Worm (Caenorhabditis elegans) whole organism, young adult: Measurements from ENCODE around the gene Y73C8C.10.

Experiments
- D2030.7 ChIP-seq: fragments of 200-800 bp; sonication (Bioruptor generic); IDR thresholded peaks from 2 replicates; pipeline ENCODE4 v1.3.6; 2022; ENCODE audit warnings: missing genetic modification reagents, missing genetic modification characterization, missing compliant biosample characterization
- F10E7.11 ChIP-seq: sonication (generic microtip); optimal IDR thresholded peaks from 2 replicates; lab custom pipeline; 2017; ENCODE audit warnings: mild to moderate bottlenecking, missing genetic modification characterization, moderate library complexity, missing compliant biosample characterization
- F23B12.7 ChIP-seq: sonication (generic microtip); optimal IDR thresholded peaks from 2 replicates; lab custom pipeline; 2017; ENCODE audit warnings: missing genetic modification characterization, mild to moderate bottlenecking, missing compliant biosample characterization, antibody characterized with exemption, moderate library complexity; ENCODE audit not compliant: insufficient read depth
- F39B2.1 ChIP-seq: fragments of 200-800 bp; sonication (Bioruptor generic); IDR thresholded peaks from 2 replicates; pipeline ENCODE4 v1.3.6; 2022; ENCODE audit warnings: missing genetic modification reagents, missing genetic modification characterization, missing compliant biosample characterization
- F52B5.7 ChIP-seq: sonication (generic microtip); optimal IDR thresholded peaks from 2 replicates; lab custom pipeline; 2016; ENCODE audit warnings: mild to moderate bottlenecking, missing genetic modification characterization, missing compliant biosample characterization
- F55B11.4 ChIP-seq: sonication (generic microtip); optimal IDR thresholded peaks from 2 replicates; lab custom pipeline; 2016; ENCODE audit warnings: missing compliant biosample characterization, missing genetic modification characterization, borderline replicate concordance; ENCODE audit not compliant: insufficient read depth
- F57A8.1 ChIP-seq: fragments of 200-800 bp; sonication (Bioruptor generic); optimal IDR thresholded peaks from 2 replicates; lab custom pipeline; 2018; ENCODE audit warnings: mild to moderate bottlenecking, missing genetic modification characterization, moderate library complexity, missing compliant biosample characterization
- K11D2.4 ChIP-seq: fragments of 200-800 bp; sonication (Bioruptor generic); IDR thresholded peaks from 2 replicates; pipeline ENCODE4 v1.3.6; 2022; ENCODE audit warnings: missing genetic modification reagents, missing genetic modification characterization, missing compliant biosample characterization
- T26A5.8 ChIP-seq: sonication (generic microtip); optimal IDR thresholded peaks from 2 replicates; lab custom pipeline; 2016; ENCODE audit warnings: missing genetic modification characterization, missing compliant biosample characterization
- Y67H2A.10 ChIP-seq: fragments of 200-800 bp; sonication (Bioruptor generic); conservative IDR thresholded peaks from 2 replicates; pipeline ENCODE4 v1.3.6; 2022; ENCODE audit warnings: missing genetic modification reagents, missing genetic modification characterization, missing compliant biosample characterization
- ama-1 ChIP-seq, 3 experiments: fragments of 150-350 bp in 1 of 3; sonication (generic microtip) in 2 of 3; optimal IDR thresholded peaks; 2 replicates each; lab custom pipeline; 2014 to 2018; ENCODE audit warnings: missing biosample characterization in 2 of 3, missing genetic modification characterization in 2 of 3, missing genetic modification reagents in 2 of 3
- athp-1 ChIP-seq: sonication (generic microtip); optimal IDR thresholded peaks from 2 replicates; lab custom pipeline; 2017; ENCODE audit warnings: mild to moderate bottlenecking, missing genetic modification characterization, missing compliant biosample characterization
- attf-5 ChIP-seq: fragments of 200-800 bp; sonication (Bioruptor generic); optimal IDR thresholded peaks from 2 replicates; lab custom pipeline; 2018; ENCODE audit warnings: mild to moderate bottlenecking, missing genetic modification characterization, missing compliant biosample characterization
- cebp-2 ChIP-seq: fragments of 200-800 bp; sonication (Bioruptor generic); IDR thresholded peaks from 2 replicates; pipeline ENCODE4 v1.3.6; 2022; ENCODE audit warnings: missing genetic modification characterization, missing compliant biosample characterization
- ceh-58 ChIP-seq: fragments of 200-800 bp; sonication (Bioruptor generic); IDR thresholded peaks from 2 replicates; pipeline ENCODE4 v1.3.6; 2022; ENCODE audit warnings: missing genetic modification characterization, missing compliant biosample characterization
- dpff-1 ChIP-seq: sonication (generic microtip); optimal IDR thresholded peaks from 2 replicates; lab custom pipeline; 2017; ENCODE audit warnings: mild to moderate bottlenecking, missing genetic modification characterization, missing compliant biosample characterization
- dpl-1 ChIP-seq: fragments of 150-350 bp; optimal IDR thresholded peaks from 2 replicates; lab custom pipeline; 2014; ENCODE audit warnings: missing biosample characterization, missing genetic modification reagents, missing genetic modification characterization
- egl-44 ChIP-seq: fragments of 200-800 bp; sonication (Bioruptor generic); IDR thresholded peaks from 2 replicates; pipeline ENCODE4 v1.3.6; 2022; ENCODE audit warnings: missing genetic modification reagents, missing genetic modification characterization, missing compliant biosample characterization
- gei-17 ChIP-seq: fragments of 200-800 bp; sonication (Bioruptor generic); optimal IDR thresholded peaks from 2 replicates; lab custom pipeline; 2018; ENCODE audit warnings: mild to moderate bottlenecking, missing genetic modification characterization, missing compliant biosample characterization
- hmg-20 ChIP-seq: fragments of 200-800 bp; sonication (Bioruptor generic); IDR thresholded peaks from 2 replicates; pipeline ENCODE4 v1.3.6; 2022; ENCODE audit warnings: missing genetic modification reagents, missing genetic modification characterization, missing compliant biosample characterization
- hrde-1 ChIP-seq: sonication (generic microtip); optimal IDR thresholded peaks from 2 replicates; lab custom pipeline; 2016; ENCODE audit warnings: missing genetic modification characterization, mild to moderate bottlenecking, missing compliant biosample characterization, moderate library complexity, missing genotype, missing genetic modification reagents, borderline replicate concordance
- hsf-1 ChIP-seq: fragments of 200-800 bp; sonication (Bioruptor generic); IDR thresholded peaks from 2 replicates; pipeline ENCODE4 v1.3.6; 2022; ENCODE audit warnings: missing genetic modification reagents, missing genetic modification characterization, missing compliant biosample characterization
- lin-35 ChIP-seq, 3 experiments: fragments of 150-350 bp in 2 of 3; sonication (generic microtip) in 1 of 3; optimal IDR thresholded peaks; 2 replicates each; lab custom pipeline; 2014 to 2018; ENCODE audit warnings: missing biosample characterization in 3 of 3, missing genetic modification characterization in 3 of 3, missing genetic modification reagents in 3 of 3
- lsl-1 ChIP-seq: fragments of 200-800 bp; sonication (Bioruptor generic); optimal IDR thresholded peaks from 2 replicates; lab custom pipeline; 2018; ENCODE audit warnings: mild to moderate bottlenecking, missing genetic modification characterization, moderate library complexity, missing compliant biosample characterization
- madf-10 ChIP-seq: sonication (generic microtip); optimal IDR thresholded peaks from 2 replicates; lab custom pipeline; 2016; ENCODE audit warnings: mild to moderate bottlenecking, missing genetic modification characterization, missing compliant biosample characterization
- madf-6 ChIP-seq: fragments of 200-800 bp; sonication (Bioruptor generic); IDR thresholded peaks from 2 replicates; pipeline ENCODE4 v1.3.6; 2022; ENCODE audit warnings: missing genetic modification reagents, missing genetic modification characterization, missing compliant biosample characterization
- mes-4 ChIP-seq: sonication (generic microtip); optimal IDR thresholded peaks from 2 replicates; lab custom pipeline; 2016; ENCODE audit warnings: missing genotype, missing genetic modification characterization, missing compliant biosample characterization
- nhr-179 ChIP-seq: sonication (generic microtip); optimal IDR thresholded peaks from 2 replicates; lab custom pipeline; 2016; ENCODE audit warnings: mild to moderate bottlenecking, missing genetic modification characterization, missing compliant biosample characterization
- sptf-2 ChIP-seq: fragments of 200-800 bp; sonication (Bioruptor generic); optimal IDR thresholded peaks from 2 replicates; lab custom pipeline; 2018; ENCODE audit warnings: mild to moderate bottlenecking, missing genetic modification characterization, missing compliant biosample characterization
- xnd-1 ChIP-seq: sonication (generic microtip); optimal IDR thresholded peaks from 2 replicates; lab custom pipeline; 2016; ENCODE audit warnings: missing genotype, missing genetic modification reagents, missing genetic modification characterization, missing compliant biosample characterization
- zim-3 ChIP-seq: sonication (generic microtip); optimal IDR thresholded peaks from 2 replicates; lab custom pipeline; 2017; ENCODE audit warnings: mild to moderate bottlenecking, missing genetic modification characterization, moderate library complexity, missing compliant biosample characterization
- ztf-18 ChIP-seq: sonication (generic microtip); optimal IDR thresholded peaks from 2 replicates; lab custom pipeline; 2016; ENCODE audit warnings: missing genotype, mild to moderate bottlenecking, missing genetic modification characterization, missing compliant biosample characterization

Gene Y73C8C.10

ce11 chrV:3159252-3159651, 31.7 kb upstream of the Y73C8C.10 start, which contains the start of gene C36C5.12 (continued):
- TF ChIP-seq ztf-18 = no peak

- TF ChIP-seq cebp-2 (GFP tag; lab: Robert Waterston, UW) = no peak
- no peak for TF ChIP-seq attf-5 (GFP tag; lab: Kevin White, UChicago)
- TF ChIP-seq athp-1 = no peak
- no peak for TF ChIP-seq F52B5.7
- no peak for TF ChIP-seq hmg-20
- no peak for TF ChIP-seq nhr-179 (tag; lab: Kevin White, UChicago)
- TF ChIP-seq zim-3 (tag; lab: Kevin White, UChicago) = no peak
- no peak for TF ChIP-seq F23B12.7 (tag; lab: Kevin White, UChicago)
- TF ChIP-seq F39B2.1 (GFP tag; lab: Robert Waterston, UW) = no peak
- no peak for TF ChIP-seq madf-10 (tag; lab: Kevin White, UChicago)
- TF ChIP-seq ceh-58 = no peak
Observed at ce11 chrV:3158379-3158778, 30.8 kb upstream of the Y73C8C.10 start.

- TF ChIP-seq egl-44 (no peak), F10E7.11 (tag; lab: Kevin White, UChicago) (no peak), F55B11.4 (no peak), madf-6 (GFP tag; lab: Robert Waterston, UW) (no peak), T26A5.8 (tag; lab: Kevin White, UChicago) (no peak), sptf-2 (GFP tag; lab: Kevin White, UChicago) (no peak), K11D2.4 (no peak), dpff-1 (tag; lab: Kevin White, UChicago) (no peak)
Observed at ce11 chrV:3156786-3157185, 29.2 kb upstream of the Y73C8C.10 start, which contains the start of gene exh-1. TSS of gene exh-1 (plus strand) at chrV:3157086.

- no peak for TF ChIP-seq lin-35 (GFP tag; optimal IDR thresholded peaks at IDR 0.05; lab: Kevin White, UChicago)
- TF ChIP-seq D2030.7 (GFP tag; lab: Robert Waterston, UW) = no peak
- no peak for TF ChIP-seq zim-3 (tag; lab: Kevin White, UChicago)
- no peak for TF ChIP-seq cebp-2 (GFP tag; lab: Robert Waterston, UW)
- no peak for TF ChIP-seq dpl-1 (GFP tag; lab: Kevin White, UChicago)
- no peak for TF ChIP-seq F23B12.7 (tag; lab: Kevin White, UChicago)
- no peak for TF ChIP-seq lsl-1
- TF ChIP-seq nhr-179 (tag; lab: Kevin White, UChicago) = no peak
- no peak for TF ChIP-seq ztf-18
- TF ChIP-seq F57A8.1 = no peak
- TF ChIP-seq gei-17 (GFP tag; lab: Kevin White, UChicago) = no peak
- no peak for TF ChIP-seq xnd-1
- TF ChIP-seq hrde-1 = no peak
- no peak for TF ChIP-seq mes-4 (tag; lab: Kevin White, UChicago)
- no peak for TF ChIP-seq ama-1 (optimal IDR thresholded peaks at IDR 0.05; lab: Kevin White, UChicago)
- no peak for TF ChIP-seq ama-1 (GFP tag; optimal IDR thresholded peaks at IDR 0.05; lab: Kevin White, UChicago)
Observed at ce11 chrV:3155072-3155471, 27.5 kb upstream of the Y73C8C.10 start, which contains the start of gene srab-7. TSS of gene srab-7 (minus strand) at chrV:3155172.

DNA sequence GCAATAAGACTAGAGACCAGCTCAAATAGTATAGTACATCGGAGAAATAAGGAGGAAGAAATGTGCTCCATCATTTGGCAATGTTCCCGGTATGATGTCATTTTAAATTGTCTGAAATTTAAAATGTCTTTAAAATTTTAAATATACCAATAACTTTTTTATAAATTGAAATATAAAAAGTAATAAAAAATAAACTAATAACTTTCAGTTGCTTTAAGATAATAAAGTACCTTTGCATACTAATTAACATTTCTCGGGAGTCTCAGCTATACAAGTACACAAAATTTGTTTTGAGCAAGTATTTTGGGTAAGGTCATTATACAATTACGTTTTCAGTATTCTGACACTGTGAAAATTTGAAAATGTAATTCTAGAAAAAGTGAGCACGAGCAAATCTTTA, 24.3 kb upstream of the Y73C8C.10 start, which contains the start of gene srab-6:
srab-6 (minus strand) TSS at position 101 of the 400 bp plus-strand sequence.
- TF ChIP-seq Y67H2A.10 (GFP tag; lab: Robert Waterston, UW) (no peak), hsf-1 (GFP tag; lab: Robert Waterston, UW) (no peak), dpff-1 (tag; lab: Kevin White, UChicago) (no peak), lin-35 (GFP tag; optimal IDR thresholded peaks at IDR 0.05; lab: Kevin White, UChicago) (no peak)
